Fruit fly (Drosophila melanogaster) whole organism, embryonic: Measurements from ENCODE around the gene Dnai2.

Experiments
- ATbp ChIP-seq: fragments of 200-800 bp; sonication (Bioruptor generic); optimal IDR thresholded peaks from 2 replicates; lab custom pipeline; 2017; ENCODE audit warnings: missing biosample characterization, mild to moderate bottlenecking, missing genetic modification characterization, missing genetic modification reagents
- B-H1 ChIP-seq: fragments of 200-800 bp; sonication (Bioruptor generic); IDR thresholded peaks from 3 replicates; pipeline ENCODE4 v1.3.6; 2022; ENCODE audit warnings: missing biosample characterization, missing genetic modification characterization
- CG12071 ChIP-seq: fragments of 200-800 bp; sonication (Bioruptor generic); optimal IDR thresholded peaks from 3 replicates; lab custom pipeline; 2018; ENCODE audit warnings: missing biosample characterization, mild to moderate bottlenecking, missing genetic modification characterization
- CG13775 ChIP-seq: fragments of 200-800 bp; sonication (Bioruptor generic); optimal IDR thresholded peaks from 3 replicates; lab custom pipeline; 2017; ENCODE audit warnings: missing biosample characterization, mild to moderate bottlenecking, missing genetic modification characterization
- CG14050 ChIP-seq: fragments of 200-800 bp; sonication (Bioruptor generic); IDR thresholded peaks from 3 replicates; pipeline ENCODE4 v1.3.6; 2022; ENCODE audit warnings: missing biosample characterization, missing genetic modification characterization
- CG2875 ChIP-seq: fragments of 200-800 bp; sonication (Bioruptor generic); optimal IDR thresholded peaks from 2 replicates; lab custom pipeline; 2017; ENCODE audit warnings: missing biosample characterization, mild to moderate bottlenecking, missing genetic modification characterization, missing genetic modification reagents
- CG31224 ChIP-seq: fragments of 200-800 bp; sonication (Bioruptor generic); IDR thresholded peaks from 2 replicates; pipeline ENCODE4 v1.3.6; 2022; ENCODE audit warnings: missing biosample characterization, missing genetic modification characterization
- CG33557 ChIP-seq: fragments of 200-800 bp; sonication (Bioruptor generic); optimal IDR thresholded peaks from 2 replicates; lab custom pipeline; 2019; ENCODE audit warnings: missing biosample characterization, mild to moderate bottlenecking, missing genetic modification characterization, moderate library complexity
- CG34376 ChIP-seq: fragments of 200-800 bp; sonication (Bioruptor generic); optimal IDR thresholded peaks from 2 replicates; lab custom pipeline; 2018; ENCODE audit warnings: missing biosample characterization, mild to moderate bottlenecking, missing genetic modification characterization
- CG5953 ChIP-seq: fragments of 200-800 bp; sonication (Bioruptor generic); IDR thresholded peaks from 2 replicates; pipeline ENCODE4 v1.3.6; 2022; ENCODE audit warnings: missing biosample characterization, missing genetic modification characterization
- CG6654 ChIP-seq: fragments of 200-800 bp; sonication (Bioruptor generic); optimal IDR thresholded peaks from 2 replicates; lab custom pipeline; 2017; ENCODE audit warnings: missing biosample characterization, mild to moderate bottlenecking, missing genetic modification characterization
- Doc2 ChIP-seq: fragments of 200-800 bp; sonication (Bioruptor generic); IDR thresholded peaks from 2 replicates; pipeline ENCODE4 v1.3.6; 2022; ENCODE audit warnings: missing biosample characterization, missing genetic modification characterization
- Mes4 ChIP-seq: fragments of 200-800 bp; sonication (Bioruptor generic); optimal IDR thresholded peaks from 2 replicates; lab custom pipeline; 2016; ENCODE audit warnings: missing biosample characterization, missing genetic modification characterization
- Mrtf ChIP-seq: fragments of 200-800 bp; sonication (Bioruptor generic); IDR thresholded peaks from 3 replicates; pipeline ENCODE4 v1.3.6; 2022; ENCODE audit warnings: missing biosample characterization, missing genetic modification characterization
- NC2α ChIP-seq: fragments of 200-800 bp; sonication (Bioruptor generic); optimal IDR thresholded peaks from 2 replicates; lab custom pipeline; 2016; ENCODE audit warnings: missing biosample characterization, missing genetic modification characterization
- NK7.1 ChIP-seq: fragments of 200-800 bp; sonication (Bioruptor generic); optimal IDR thresholded peaks from 3 replicates; lab custom pipeline; 2016; ENCODE audit warnings: missing biosample characterization, missing genetic modification characterization
- abd-A ChIP-seq: fragments of 200-800 bp; sonication (Bioruptor generic); optimal IDR thresholded peaks from 3 replicates; lab custom pipeline; 2019; ENCODE audit warnings: missing biosample characterization, mild to moderate bottlenecking, missing genetic modification characterization, moderate library complexity
- btn ChIP-seq: fragments of 200-800 bp; sonication (Bioruptor generic); optimal IDR thresholded peaks from 2 replicates; lab custom pipeline; 2016; ENCODE audit warnings: missing biosample characterization, missing genetic modification characterization
- caup ChIP-seq: fragments of 200-800 bp; sonication (Bioruptor generic); optimal IDR thresholded peaks from 3 replicates; lab custom pipeline; 2017; ENCODE audit warnings: missing biosample characterization, mild to moderate bottlenecking, missing genetic modification characterization, moderate library complexity; ENCODE audit not compliant: severe bottlenecking
- chinmo ChIP-seq: fragments of 200-800 bp; sonication (Bioruptor generic); IDR thresholded peaks from 4 replicates; pipeline ENCODE4 v1.3.6; 2022; ENCODE audit warnings: missing biosample characterization, missing genetic modification characterization; ENCODE audit not compliant: partially characterized antibody
- crc ChIP-seq: fragments of 200-800 bp; sonication (Bioruptor generic); optimal IDR thresholded peaks from 2 replicates; lab custom pipeline; 2016; ENCODE audit warnings: missing biosample characterization, missing genetic modification characterization
- da ChIP-seq: fragments of 200-800 bp; sonication (Bioruptor generic); optimal IDR thresholded peaks from 2 replicates; lab custom pipeline; 2016; ENCODE audit warnings: missing biosample characterization, missing genetic modification characterization
- fru ChIP-seq: fragments of >200 bp; optimal IDR thresholded peaks from 2 replicates; lab custom pipeline; 2017
- inv ChIP-seq: fragments of 200-800 bp; sonication (Bioruptor generic); IDR thresholded peaks from 2 replicates; pipeline ENCODE4 v1.3.6; 2022; ENCODE audit warnings: missing biosample characterization, missing genetic modification characterization; ENCODE audit not compliant: partially characterized antibody
- pfk ChIP-seq: fragments of 200-800 bp; sonication (Bioruptor generic); optimal IDR thresholded peaks from 2 replicates; lab custom pipeline; 2018; ENCODE audit warnings: missing biosample characterization, mild to moderate bottlenecking, missing genetic modification characterization, moderate library complexity
- pum ChIP-seq: fragments of 200-800 bp; sonication (Bioruptor generic); optimal IDR thresholded peaks from 2 replicates; lab custom pipeline; 2016; ENCODE audit warnings: missing biosample characterization, missing genetic modification characterization
- sim ChIP-seq: fragments of 200-800 bp; sonication (Bioruptor generic); IDR thresholded peaks from 2 replicates; pipeline ENCODE4 v1.3.6; 2022; ENCODE audit warnings: missing biosample characterization, missing genetic modification characterization

The Dnai2 gene

dm6 chr3L:11648410-11648809, 50.7 kb downstream of the Dnai2 start, which contains the start of the genes RIOK1 and Polr3H (continued):
- no peak for TF ChIP-seq sim
- no peak for TF ChIP-seq inv (GFP tag; lab: Robert Waterston, UW)
- TF ChIP-seq CG34376 (GFP tag; lab: Kevin White, UChicago): no peak
- no peak for TF ChIP-seq abd-A (tag; lab: Kevin White, UChicago)
- no peak for TF ChIP-seq CG12071 (GFP tag; lab: Kevin White, UChicago)
- no peak for TF ChIP-seq NC2α (GFP tag; lab: Kevin White, UChicago)
- TF ChIP-seq btn (GFP tag; lab: Kevin White, UChicago): no peak
- peak; percentile 58 for TF ChIP-seq Mes4 (GFP tag; lab: Kevin White, UChicago)
- no peak for TF ChIP-seq chinmo
- TF ChIP-seq B-H1 (GFP tag; lab: Robert Waterston, UW): no peak; the same call in 2 of the 3 replicates
- TF ChIP-seq pum (GFP tag; lab: Kevin White, UChicago): peak; percentile 75
- no peak for TF ChIP-seq Mrtf (GFP tag; lab: Robert Waterston, UW)
- TF ChIP-seq pfk (GFP tag; lab: Kevin White, UChicago): no peak
- TF ChIP-seq CG13775 (GFP tag; lab: Kevin White, UChicago): peak; percentile 82
- TF ChIP-seq CG6654 (GFP tag; lab: Kevin White, UChicago): no peak
- TF ChIP-seq CG2875 (GFP tag; lab: Kevin White, UChicago): peak; percentile 5
- TF ChIP-seq CG14050 (GFP tag; lab: Robert Waterston, UW): peak; percentile 38; the same call in 1 of the 3 replicates
- no peak for TF ChIP-seq ATbp
- TF ChIP-seq caup (GFP tag; lab: Kevin White, UChicago): no peak
- TF ChIP-seq CG31224 (GFP tag; lab: Robert Waterston, UW): no peak
- peak; percentile 11 for TF ChIP-seq da (GFP tag; lab: Kevin White, UChicago)
- no peak for TF ChIP-seq NK7.1 (GFP tag; lab: Kevin White, UChicago)
- peak; percentile 23 for TF ChIP-seq CG33557 (GFP tag; lab: Kevin White, UChicago)
- TF ChIP-seq CG5953 (GFP tag; lab: Robert Waterston, UW): no peak
- TF ChIP-seq crc: peak; percentile 70
- no peak for TF ChIP-seq fru (lab: Kevin White, UChicago)
- TF ChIP-seq Doc2: no peak
